Worm (Caenorhabditis elegans): ENCODE data around the gene C56C10.6.

ce11 chrII:6614500-6614899 is 33.4 kb upstream of the C56C10.6 start:
- TF ChIP-seq tlp-1 (tag; optimal IDR thresholded peaks at IDR 0.05): no peak
- no peak for TF ChIP-seq tbx-2 (tag; optimal IDR thresholded peaks at IDR 0.05)
- no peak for TF ChIP-seq elt-3 (tag; optimal IDR thresholded peaks at IDR 0.05)
- no peak for TF ChIP-seq swsn-7 (tag; optimal IDR thresholded peaks at IDR 0.05)
- TF ChIP-seq unc-130 (tag; optimal IDR thresholded peaks at IDR 0.05): no peak
- no peak for TF ChIP-seq mdl-1 (tag; optimal IDR thresholded peaks at IDR 0.05)
- no peak for TF ChIP-seq nhr-90 (tag; optimal IDR thresholded peaks at IDR 0.05; ENCODE audit: poor library complexity)
- TF ChIP-seq nhr-28 (tag; optimal IDR thresholded peaks at IDR 0.05): no peak
- no peak for TF ChIP-seq fkh-10 (GFP tag; optimal IDR thresholded peaks at IDR 0.05)
- no peak for TF ChIP-seq fkh-8 (tag; optimal IDR thresholded peaks at IDR 0.05)
- no peak for TF ChIP-seq nhr-20 (tag; optimal IDR thresholded peaks at IDR 0.05)
- no peak for TF ChIP-seq pqm-1 (tag; optimal IDR thresholded peaks at IDR 0.05)
- no peak for TF ChIP-seq hpl-2 (GFP tag; optimal IDR thresholded peaks at IDR 0.05)
- TF ChIP-seq nhr-237 (tag; optimal IDR thresholded peaks at IDR 0.05): no peak
